Worm (Caenorhabditis elegans) whole organism, late embryonic: ENCODE measurements around the gene pgl-3.

Source experiments
- ceh-18 ChIP-seq: sonication (generic microtip); optimal IDR thresholded peaks from 2 replicates; lab custom pipeline; 2016; ENCODE audit warnings: missing genetic modification characterization, missing compliant biosample characterization
- ceh-19 ChIP-seq: fragments of 200-800 bp; sonication (Bioruptor generic); optimal IDR thresholded peaks from 2 replicates; lab custom pipeline; 2018; ENCODE audit warnings: mild to moderate bottlenecking, missing genetic modification characterization, missing compliant biosample characterization
- ceh-24 ChIP-seq: sonication (generic microtip); optimal IDR thresholded peaks from 2 replicates; lab custom pipeline; 2016; ENCODE audit warnings: mild to moderate bottlenecking, missing genetic modification characterization, missing compliant biosample characterization
- elt-2 ChIP-seq: sonication (generic microtip); optimal IDR thresholded peaks from 2 replicates; lab custom pipeline; 2016; ENCODE audit warnings: missing genetic modification reagents, missing genetic modification characterization, missing compliant biosample characterization
- hlh-6 ChIP-seq: sonication (generic microtip); optimal IDR thresholded peaks from 2 replicates; lab custom pipeline; 2016; ENCODE audit warnings: missing genotype, missing genetic modification characterization, missing compliant biosample characterization
- hlh-8 ChIP-seq: sonication (generic microtip); optimal IDR thresholded peaks from 2 replicates; lab custom pipeline; 2016; ENCODE audit warnings: missing genotype, missing genetic modification characterization, missing compliant biosample characterization
- nhr-11 ChIP-seq: fragments of 150-350 bp; optimal IDR thresholded peaks from 2 replicates; lab custom pipeline; 2014; ENCODE audit warnings: missing biosample characterization, missing genetic modification characterization
- pag-3 ChIP-seq: sonication (generic microtip); optimal IDR thresholded peaks from 2 replicates; lab custom pipeline; 2016; ENCODE audit warnings: missing compliant biosample characterization, missing genetic modification characterization, borderline replicate concordance
- pat-9 ChIP-seq: fragments of 200-800 bp; sonication (Bioruptor generic); optimal IDR thresholded peaks from 2 replicates; lab custom pipeline; 2018; ENCODE audit warnings: mild to moderate bottlenecking, missing genetic modification characterization, moderate library complexity, missing compliant biosample characterization
- syd-9 ChIP-seq: sonication (generic microtip); optimal IDR thresholded peaks from 2 replicates; lab custom pipeline; 2016; ENCODE audit warnings: mild to moderate bottlenecking, missing genetic modification characterization, moderate library complexity, missing compliant biosample characterization
- ttx-3 ChIP-seq: sonication (generic microtip); optimal IDR thresholded peaks from 2 replicates; lab custom pipeline; 2016; ENCODE audit warnings: missing genetic modification reagents, missing genetic modification characterization, missing compliant biosample characterization
- unc-42 ChIP-seq: sonication (generic microtip); optimal IDR thresholded peaks from 2 replicates; lab custom pipeline; 2016; ENCODE audit warnings: missing genotype, missing genetic modification characterization, missing compliant biosample characterization

DNA sequence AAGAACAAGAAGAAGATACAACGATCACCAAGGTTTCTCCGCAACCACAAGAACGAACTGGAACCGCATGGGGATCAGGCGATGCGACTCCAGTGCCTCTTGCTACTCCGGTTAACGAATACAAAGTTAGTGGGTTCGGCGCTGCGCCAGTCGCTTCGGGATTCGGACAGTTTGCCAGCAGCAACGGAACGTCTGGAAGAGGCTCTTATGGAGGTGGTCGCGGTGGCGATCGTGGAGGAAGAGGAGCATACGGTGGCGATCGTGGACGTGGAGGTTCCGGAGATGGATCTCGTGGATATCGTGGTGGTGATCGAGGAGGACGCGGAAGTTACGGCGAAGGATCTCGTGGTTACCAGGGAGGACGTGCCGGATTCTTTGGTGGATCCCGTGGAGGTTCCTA, 2.2 kb downstream of the pgl-3 start:
- TF ChIP-seq syd-9 (tag; lab: Kevin White, UChicago), result no peak
- no peak for TF ChIP-seq ceh-19 (GFP tag; lab: Kevin White, UChicago)
- no peak for TF ChIP-seq ttx-3 (tag; lab: Kevin White, UChicago)
- no peak for TF ChIP-seq pat-9 (tag; lab: Kevin White, UChicago)
- TF ChIP-seq hlh-6, result no peak
- no peak for TF ChIP-seq hlh-8 (tag; lab: Kevin White, UChicago)
- no peak for TF ChIP-seq ceh-18 (tag; lab: Kevin White, UChicago)
- TF ChIP-seq nhr-11 (tag; lab: Kevin White, UChicago), result no peak
- no peak for TF ChIP-seq unc-42 (tag; lab: Kevin White, UChicago)
- TF ChIP-seq elt-2 (tag; lab: Kevin White, UChicago), result no peak
- TF ChIP-seq ceh-24 (tag; lab: Kevin White, UChicago), result no peak
- TF ChIP-seq pag-3 (tag; lab: Kevin White, UChicago), result no peak
